Fruit fly (Drosophila melanogaster) ovary, adult (tissue): ENCODE results near the gene Acsf2.

Experiments used
- CG17801 ChIP-seq: fragments of 200-800 bp; optimal IDR thresholded peaks from 2 replicates; lab custom pipeline; 2019; ENCODE audit warnings: missing biosample characterization, mild to moderate bottlenecking, missing genetic modification characterization, moderate library complexity; ENCODE audit not compliant: partially characterized antibody

The Acsf2 gene

dm6 chr2L:5342119-5342817 is at the start of gene Acsf2:
TSS of gene Acsf2 (minus strand) at chr2L:5342234.
- peak; percentile 97 for TF ChIP-seq CG17801

- no peak for TF ChIP-seq CG17801
These were observed 44.2 kb upstream of the Acsf2 start for dm6 chr2L:5386261-5386660.

dm6 chr2L:5381305-5381973 is 39.4 kb upstream of the Acsf2 start:
- no peak for TF ChIP-seq CG17801

- TF ChIP-seq CG17801, result no peak
These were observed 36.8 kb upstream of the Acsf2 start for dm6 chr2L:5378829-5379228.

- TF ChIP-seq CG17801, result no peak
These were observed 34.4 kb upstream of the Acsf2 start for dm6 chr2L:5376442-5376841.

- TF ChIP-seq CG17801, result no peak
These were observed 33.0 kb upstream of the Acsf2 start for dm6 chr2L:5374989-5375388.

dm6 chr2L:5374216-5374615 is 32.2 kb upstream of the Acsf2 start:
- no peak for TF ChIP-seq CG17801

dm6 chr2L:5372552-5372951 is 30.5 kb upstream of the Acsf2 start:
- TF ChIP-seq CG17801, result no peak

- no peak for TF ChIP-seq CG17801
These were observed 25.9 kb upstream of the Acsf2 start for dm6 chr2L:5367983-5368382.

dm6 chr2L:5365841-5366240 is 23.8 kb upstream of the Acsf2 start:
- TF ChIP-seq CG17801, result no peak

dm6 chr2L:5362351-5362750 is 20.3 kb upstream of the Acsf2 start:
- no peak for TF ChIP-seq CG17801

dm6 chr2L:5353454-5353853 is 11.4 kb upstream of the Acsf2 start:
- no peak for TF ChIP-seq CG17801

- TF ChIP-seq CG17801, result no peak
These were observed 6.6 kb upstream of the Acsf2 start for dm6 chr2L:5348591-5348990.

- TF ChIP-seq CG17801, result no peak
These were observed 3.9 kb upstream of the Acsf2 start, which contains the start of gene nompC for dm6 chr2L:5345900-5346299. TSS of gene nompC (plus strand) at chr2L:5346200.

dm6 chr2L:5341015-5341608 is 922 bp downstream of the Acsf2 start:
- no peak for TF ChIP-seq CG17801

- TF ChIP-seq CG17801, result no peak
These were observed 3.4 kb downstream of the Acsf2 start for dm6 chr2L:5338721-5339036.

- no peak for TF ChIP-seq CG17801
These were observed 3.9 kb downstream of the Acsf2 start, which contains the start of gene fusl for dm6 chr2L:5338024-5338720. TSS of gene fusl (minus strand) at chr2L:5338073.
